Worm (Caenorhabditis elegans): Measurements from ENCODE around the gene F52E1.3.

ce11 chrV:8444357-8444856 lies 49.8 kb downstream of the F52E1.3 start, which contains the start of gene lmd-3:
- TF ChIP-seq F13C5.2 (tag; optimal IDR thresholded peaks at IDR 0.05) (no peak), ama-1 (optimal IDR thresholded peaks at IDR 0.05) (no peak), pes-1 (GFP tag; IDR thresholded peaks at IDR 0.05) (no peak), tbx-11 (GFP tag; IDR thresholded peaks at IDR 0.05) (no peak), sea-1 (GFP tag; conservative IDR thresholded peaks at IDR 0.05) (no peak), hnd-1 (tag; optimal IDR thresholded peaks at IDR 0.05) (no peak), ets-7 (tag; optimal IDR thresholded peaks at IDR 0.05) (no peak), hmg-4 (GFP tag; optimal IDR thresholded peaks at IDR 0.05) (no peak), tra-4 (tag; optimal IDR thresholded peaks at IDR 0.05) (no peak)

Data from whole organism, early embryonic.